Fruit fly (Drosophila melanogaster): Measurements from ENCODE around the gene Rbp1.
A peak's percentile ranks its signal among the peaks of the same experiment; 100 is the strongest.

The Rbp1 gene

dm6 chr3R:10760966-10761855, 23.0 kb upstream of the Rbp1 start, which contains the start of the genes MED7 and Cap-H2 (continued):
- TF ChIP-seq Pdp1 (GFP tag; optimal IDR thresholded peaks at IDR 0.05): peak; percentile 85 to 87
- TF ChIP-seq crol (GFP tag; IDR thresholded peaks at IDR 0.05): no peak
- no peak for TF ChIP-seq oc (tag; optimal IDR thresholded peaks at IDR 0.05)
- no peak for TF ChIP-seq Doc2 (GFP tag; IDR thresholded peaks at IDR 0.05)
- peak; percentile 86; the same call in 2 of the 3 replicates for TF ChIP-seq CG11456 (GFP tag; IDR thresholded peaks at IDR 0.05)
- TF ChIP-seq CG42726 (GFP tag; IDR thresholded peaks at IDR 0.05; ENCODE audit: partially characterized antibody): peak; percentile 93
- peak; percentile 100 for TF ChIP-seq sna (GFP tag; IDR thresholded peaks at IDR 0.05; ENCODE audit: partially characterized antibody)
- no peak for TF ChIP-seq CG7745 (tag; optimal IDR thresholded peaks at IDR 0.05)
- peak; percentile 77 for TF ChIP-seq NC2β (GFP tag; optimal IDR thresholded peaks at IDR 0.05)
- TF ChIP-seq CG3407 (GFP tag; optimal IDR thresholded peaks at IDR 0.05): peak; percentile 58
- peak; percentile 70 for TF ChIP-seq Bdp1 (GFP tag; optimal IDR thresholded peaks at IDR 0.05)
- peak; percentile 65 for TF ChIP-seq CG7556 (GFP tag; optimal IDR thresholded peaks at IDR 0.05)
- TF ChIP-seq Fer2 (tag; optimal IDR thresholded peaks at IDR 0.05): peak; percentile 81
- TF ChIP-seq ab (GFP tag; optimal IDR thresholded peaks at IDR 0.05): peak; percentile 42
- no peak for TF ChIP-seq bowl (GFP tag; IDR thresholded peaks at IDR 0.05)
- peak; percentile 80 for TF ChIP-seq dmrt11E (tag; optimal IDR thresholded peaks at IDR 0.05)
- TF ChIP-seq Xbp1 (GFP tag; optimal IDR thresholded peaks at IDR 0.05): peak; percentile 90
- TF ChIP-seq eyg (GFP tag; optimal IDR thresholded peaks at IDR 0.05): no peak
- peak; percentile 69 for TF ChIP-seq lbe (GFP tag; optimal IDR thresholded peaks at IDR 0.05)
- TF ChIP-seq ind (GFP tag; optimal IDR thresholded peaks at IDR 0.05): peak; percentile 92
- TF ChIP-seq scrt (GFP tag; optimal IDR thresholded peaks at IDR 0.05): no peak
- TF ChIP-seq kah (GFP tag; optimal IDR thresholded peaks at IDR 0.05): no peak
- peak; percentile 74 to 83 for TF ChIP-seq chif (GFP tag; optimal IDR thresholded peaks at IDR 0.05)
- peak; percentile 28 for TF ChIP-seq exex (tag; optimal IDR thresholded peaks at IDR 0.05)
- peak; percentile 27 for TF ChIP-seq CG10543 (GFP tag; optimal IDR thresholded peaks at IDR 0.05)
- peak; percentile 77 for TF ChIP-seq Aef1 (GFP tag; IDR thresholded peaks at IDR 0.05)
- peak; percentile 20 for TF ChIP-seq p53 (GFP tag; optimal IDR thresholded peaks at IDR 0.05)
- peak; percentile 91 for TF ChIP-seq tna (GFP tag; IDR thresholded peaks at IDR 0.05; ENCODE audit: partially characterized antibody)
- peak; percentile 75 for TF ChIP-seq gsb-n (tag; optimal IDR thresholded peaks at IDR 0.05)
- no peak for TF ChIP-seq CG8281 (tag; optimal IDR thresholded peaks at IDR 0.05)
- peak; percentile 63 for TF ChIP-seq tx (GFP tag; optimal IDR thresholded peaks at IDR 0.05)
- TF ChIP-seq Elba2 (GFP tag; optimal IDR thresholded peaks at IDR 0.05): peak; percentile 53
- TF ChIP-seq CG6683 (GFP tag; optimal IDR thresholded peaks at IDR 0.05): peak; percentile 7
- no peak for TF ChIP-seq dan (GFP tag; IDR thresholded peaks at IDR 0.05)
- TF ChIP-seq BEAF-32 (GFP tag; optimal IDR thresholded peaks at IDR 0.05): peak; percentile 99
- TF ChIP-seq row (GFP tag; IDR thresholded peaks at IDR 0.05): peak; percentile 98
- peak; percentile 81 for TF ChIP-seq CG18764 (GFP tag; optimal IDR thresholded peaks at IDR 0.05)
- peak; percentile 91 for TF ChIP-seq ranshi (GFP tag; IDR thresholded peaks at IDR 0.05)
- TF ChIP-seq E2f2 (GFP tag; IDR thresholded peaks at IDR 0.05): peak; percentile 51
- peak; percentile 47 for TF ChIP-seq CG9609 (GFP tag; optimal IDR thresholded peaks at IDR 0.05)
- no peak for TF ChIP-seq toy (GFP tag; IDR thresholded peaks at IDR 0.05)
- TF ChIP-seq pzg (GFP tag; optimal IDR thresholded peaks at IDR 0.05): peak; percentile 78
- peak; percentile 50 for TF ChIP-seq pb (GFP tag; optimal IDR thresholded peaks at IDR 0.05)
- no peak for TF ChIP-seq Hmr (GFP tag; optimal IDR thresholded peaks at IDR 0.05)
- peak; percentile 74 for TF ChIP-seq CG11093 (GFP tag; IDR thresholded peaks at IDR 0.05)
- peak; percentile 70; the same call in 1 of the 3 replicates for TF ChIP-seq Mrtf (GFP tag; IDR thresholded peaks at IDR 0.05)
- TF ChIP-seq org-1 (GFP tag; optimal IDR thresholded peaks at IDR 0.05): no peak
- no peak for TF ChIP-seq Lpt (GFP tag; optimal IDR thresholded peaks at IDR 0.05)
- peak; percentile 95 for TF ChIP-seq CG2116 (GFP tag; optimal IDR thresholded peaks at IDR 0.05)
